Fruit fly (Drosophila melanogaster): ENCODE results near the gene CG8892.

- TF ChIP-seq pan (optimal IDR thresholded peaks at IDR 0.05) (no peak), psq (optimal IDR thresholded peaks at IDR 0.05) (no peak), CG8478 (optimal IDR thresholded peaks at IDR 0.05) (no peak)
These were observed 24.9 kb upstream of the CG8892 start for dm6 chr2L:5006323-5006722.

Data from whole organism.